Worm (Caenorhabditis elegans) whole organism, mixed stage, embryonic: ENCODE measurements around the gene Y54G11A.7.
"Not testable (repeated sequence)": the region's sequence is repeated elsewhere in the genome, so short reads cannot be mapped to it uniquely, and the experiment has no call there.

Experiments
- ceh-83 ChIP-seq: fragments of 200-800 bp; sonication (Bioruptor generic); optimal IDR thresholded peaks from 2 replicates; lab custom pipeline; 2018; ENCODE audit warnings: mild to moderate bottlenecking, missing genetic modification characterization, missing compliant biosample characterization
- ces-1 ChIP-seq: fragments of 150-350 bp; optimal IDR thresholded peaks from 2 replicates; lab custom pipeline; 2014; ENCODE audit warnings: missing biosample characterization, missing genetic modification reagents, missing genetic modification characterization
- flh-1 ChIP-seq: fragments of 200-800 bp; sonication (Bioruptor generic); optimal IDR thresholded peaks from 2 replicates; lab custom pipeline; 2018; ENCODE audit warnings: mild to moderate bottlenecking, missing genetic modification characterization, moderate library complexity, missing compliant biosample characterization
- hlh-1 ChIP-seq: fragments of 150-350 bp; optimal IDR thresholded peaks from 2 replicates; lab custom pipeline; 2014; ENCODE audit warnings: missing biosample characterization, missing genetic modification reagents, missing genetic modification characterization
- lsy-2 ChIP-seq: fragments of 150-350 bp; optimal IDR thresholded peaks from 2 replicates; lab custom pipeline; 2014; ENCODE audit warnings: missing biosample characterization, missing genetic modification characterization
- pha-4 ChIP-seq: fragments of 150-350 bp; optimal IDR thresholded peaks from 2 replicates; lab custom pipeline; 2018; ENCODE audit warnings: missing biosample characterization, missing genetic modification reagents, missing genetic modification characterization
- snpc-4 ChIP-seq: fragments of 150-350 bp; optimal IDR thresholded peaks from 2 replicates; lab custom pipeline; 2014; ENCODE audit warnings: missing biosample characterization, missing genetic modification characterization
- tbx-8 ChIP-seq: fragments of 200-800 bp; sonication (Bioruptor generic); optimal IDR thresholded peaks from 2 replicates; lab custom pipeline; 2018; ENCODE audit warnings: mild to moderate bottlenecking, missing genetic modification characterization, moderate library complexity, missing compliant biosample characterization
- unc-120 ChIP-seq: sonication (generic microtip); optimal IDR thresholded peaks from 2 replicates; lab custom pipeline; 2017; ENCODE audit warnings: missing genetic modification characterization, missing compliant biosample characterization; ENCODE audit not compliant: poor library complexity, severe bottlenecking
- unc-62 ChIP-seq: fragments of 150-350 bp; optimal IDR thresholded peaks from 2 replicates; lab custom pipeline; 2014; ENCODE audit warnings: missing biosample characterization, missing genetic modification reagents, missing genetic modification characterization
- ztf-11 ChIP-seq: fragments of 150-350 bp; optimal IDR thresholded peaks from 2 replicates; lab custom pipeline; 2014; ENCODE audit warnings: missing biosample characterization, missing genetic modification characterization

DNA sequence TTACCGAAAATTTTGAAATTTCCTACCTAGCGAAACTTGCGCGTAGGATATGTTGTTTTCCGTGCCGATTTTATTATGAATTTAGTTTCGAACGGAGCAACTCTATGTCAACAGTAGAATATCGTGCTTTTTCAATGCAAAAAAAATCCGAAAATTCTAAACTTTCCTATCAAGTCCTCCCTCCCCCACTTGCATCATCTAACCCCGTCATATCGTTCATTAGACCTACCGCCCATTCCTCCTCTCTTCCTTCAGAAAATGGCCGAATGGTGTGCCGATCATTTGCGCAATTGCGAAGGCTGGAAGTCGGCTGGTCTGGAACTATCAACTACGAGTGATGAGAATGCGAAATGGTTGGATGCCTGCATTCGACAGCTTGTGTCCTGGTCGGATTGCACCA is at the start of gene Y54G11A.7:
- TF ChIP-seq tbx-8; lsy-2 (tag; lab: Kevin White, UChicago); unc-120; unc-62 (GFP tag; lab: Kevin White, UChicago); ceh-83; ztf-11 (tag; lab: Kevin White, UChicago); ces-1 (GFP tag; lab: Kevin White, UChicago); flh-1 (GFP tag; lab: Kevin White, UChicago); snpc-4 (tag; lab: Kevin White, UChicago); hlh-1 (tag; lab: Kevin White, UChicago); pha-4 (tag; lab: Kevin White, UChicago): not testable (repeated sequence)
